Worm (Caenorhabditis elegans) whole organism, dauer: Measurements from ENCODE around the gene odr-7.

Experiments
- unc-62 ChIP-seq: sonication (generic microtip); optimal IDR thresholded peaks from 2 replicates; lab custom pipeline; 2017; ENCODE audit warnings: missing biosample characterization, missing genetic modification reagents, missing genetic modification characterization

The odr-7 gene

ce11 chrX:12422580-12422979, 38.9 kb downstream of the odr-7 start:
- no peak for TF ChIP-seq unc-62

- TF ChIP-seq unc-62: no peak
Measured at ce11 chrX:12415832-12416231, 45.6 kb downstream of the odr-7 start.

ce11 chrX:12413941-12414340, 47.5 kb downstream of the odr-7 start, which contains the start of gene lin-2:
Gene lin-2, minus strand, starts transcription at chrX:12414041.
- no peak for TF ChIP-seq unc-62
